Worm (Caenorhabditis elegans): ENCODE results near the gene pxn-1.

The pxn-1 gene

ce11 chrV:8465386-8465785 lies 29.3 kb upstream of the pxn-1 start, which contains the start of gene mrps-2:
TSS of gene mrps-2 (plus strand) at chrV:8465686.
- TF ChIP-seq sma-9 (GFP tag; optimal IDR thresholded peaks at IDR 0.05): no peak
- no peak for TF ChIP-seq sma-9 (tag; optimal IDR thresholded peaks at IDR 0.05)
- no peak for TF ChIP-seq ceh-16 (tag; optimal IDR thresholded peaks at IDR 0.05)
- TF ChIP-seq nhr-23 (tag; optimal IDR thresholded peaks at IDR 0.05): no peak
- no peak for TF ChIP-seq unc-62 (GFP tag; optimal IDR thresholded peaks at IDR 0.05)

- no peak for TF ChIP-seq ceh-16 (tag; optimal IDR thresholded peaks at IDR 0.05)
- TF ChIP-seq elt-3 (tag; optimal IDR thresholded peaks at IDR 0.05): no peak
- no peak for TF ChIP-seq nhr-129 (tag; optimal IDR thresholded peaks at IDR 0.05)
- TF ChIP-seq unc-62 (GFP tag; optimal IDR thresholded peaks at IDR 0.05): no peak
- no peak for TF ChIP-seq lin-39 (tag; optimal IDR thresholded peaks at IDR 0.05)
- no peak for TF ChIP-seq nhr-10 (tag; optimal IDR thresholded peaks at IDR 0.05)
- no peak for TF ChIP-seq ztf-4 (tag; optimal IDR thresholded peaks at IDR 0.05)
These were observed 27.7 kb upstream of the pxn-1 start, which contains the start of gene mrpl-4 for ce11 chrV:8467031-8467430. TSS of gene mrpl-4 (plus strand) at chrV:8467265.

ce11 chrV:8468740-8469139 lies 25.9 kb upstream of the pxn-1 start, which contains the start of gene phf-30:
TSS of gene phf-30 (plus strand) at chrV:8469040.
- TF ChIP-seq unc-55 (GFP tag; optimal IDR thresholded peaks at IDR 0.05): peak; percentile 1
- no peak for TF ChIP-seq unc-62 (GFP tag; optimal IDR thresholded peaks at IDR 0.05)

ce11 chrV:8470906-8471305 lies 23.8 kb upstream of the pxn-1 start, which contains the start of gene gplb-1:
TSS of gene gplb-1 (minus strand) at chrV:8471242.
- TF ChIP-seq unc-39 (tag; optimal IDR thresholded peaks at IDR 0.05) (no peak), sem-4 (tag; optimal IDR thresholded peaks at IDR 0.05) (no peak), elt-1 (tag; optimal IDR thresholded peaks at IDR 0.05) (no peak), sma-9 (GFP tag; optimal IDR thresholded peaks at IDR 0.05) (no peak), sma-9 (tag; optimal IDR thresholded peaks at IDR 0.05) (no peak), F13H6.1 (tag; optimal IDR thresholded peaks at IDR 0.05) (no peak), nhr-77 (tag; optimal IDR thresholded peaks at IDR 0.05) (no peak), nhr-6 (tag; optimal IDR thresholded peaks at IDR 0.05) (no peak), skn-1 (tag; optimal IDR thresholded peaks at IDR 0.05) (no peak), dmd-4 (tag; optimal IDR thresholded peaks at IDR 0.05) (no peak), gmeb-1 (tag; optimal IDR thresholded peaks at IDR 0.05) (no peak), nhr-10 (tag; optimal IDR thresholded peaks at IDR 0.05) (no peak), elt-3 (tag; optimal IDR thresholded peaks at IDR 0.05) (no peak), nhr-12 (tag; optimal IDR thresholded peaks at IDR 0.05) (no peak), nhr-11 (tag; optimal IDR thresholded peaks at IDR 0.05) (no peak), crh-2 (tag; optimal IDR thresholded peaks at IDR 0.05) (no peak), nhr-237 (tag; optimal IDR thresholded peaks at IDR 0.05) (no peak)

ce11 chrV:8481274-8481673 lies 13.4 kb upstream of the pxn-1 start:
- TF ChIP-seq alr-1 (tag; optimal IDR thresholded peaks at IDR 0.05) (no peak), nhr-11 (tag; optimal IDR thresholded peaks at IDR 0.05) (no peak), peb-1 (tag; optimal IDR thresholded peaks at IDR 0.05) (no peak), lin-13 (GFP tag; optimal IDR thresholded peaks at IDR 0.05) (no peak), crh-2 (tag; optimal IDR thresholded peaks at IDR 0.05) (no peak), lin-11 (tag; optimal IDR thresholded peaks at IDR 0.05) (no peak), sma-9 (GFP tag; optimal IDR thresholded peaks at IDR 0.05) (no peak), sma-9 (tag; optimal IDR thresholded peaks at IDR 0.05) (no peak), ceh-16 (tag; optimal IDR thresholded peaks at IDR 0.05) (no peak), nhr-25 (tag; optimal IDR thresholded peaks at IDR 0.05) (no peak), snpc-4 (tag; optimal IDR thresholded peaks at IDR 0.05) (no peak), unc-55 (GFP tag; optimal IDR thresholded peaks at IDR 0.05) (no peak), ama-1 (optimal IDR thresholded peaks at IDR 0.05) (no peak), elt-3 (tag; optimal IDR thresholded peaks at IDR 0.05) (no peak), nhr-6 (tag; optimal IDR thresholded peaks at IDR 0.05) (no peak)

ce11 chrV:8495106-8495505 lies 417 bp downstream of the pxn-1 start:
- TF ChIP-seq blmp-1 (tag; optimal IDR thresholded peaks at IDR 0.05; ENCODE audit: insufficient read depth) (no peak), alr-1 (tag; optimal IDR thresholded peaks at IDR 0.05) (no peak), ztf-11 (tag; optimal IDR thresholded peaks at IDR 0.05) (no peak), R02D3.7 (tag; optimal IDR thresholded peaks at IDR 0.05) (no peak), unc-62 (GFP tag; optimal IDR thresholded peaks at IDR 0.05) (no peak), ztf-4 (tag; optimal IDR thresholded peaks at IDR 0.05) (no peak), nhr-77 (tag; optimal IDR thresholded peaks at IDR 0.05) (no peak), peb-1 (tag; optimal IDR thresholded peaks at IDR 0.05) (no peak), mbf-1 (tag; optimal IDR thresholded peaks at IDR 0.05) (no peak), sma-9 (GFP tag; optimal IDR thresholded peaks at IDR 0.05) (no peak), sma-9 (tag; optimal IDR thresholded peaks at IDR 0.05) (no peak), egl-27 (tag; optimal IDR thresholded peaks at IDR 0.05) (no peak), nhr-12 (tag; optimal IDR thresholded peaks at IDR 0.05) (no peak), snpc-4 (tag; optimal IDR thresholded peaks at IDR 0.05) (no peak), ceh-16 (tag; optimal IDR thresholded peaks at IDR 0.05) (no peak), crh-2 (tag; optimal IDR thresholded peaks at IDR 0.05) (no peak), nhr-25 (tag; optimal IDR thresholded peaks at IDR 0.05) (no peak), ztf-1 (GFP tag; conservative IDR thresholded peaks at IDR 0.05) (no peak), nhr-11 (tag; optimal IDR thresholded peaks at IDR 0.05) (no peak), mdl-1 (tag; optimal IDR thresholded peaks at IDR 0.05) (no peak)

Measured in whole organism, L2 larva.